Worm (Caenorhabditis elegans) whole organism, late embryonic: ENCODE measurements around the gene K09E2.1.

Source experiments
- C08G9.2 ChIP-seq: sonication (generic microtip); optimal IDR thresholded peaks from 2 replicates; lab custom pipeline; 2016; ENCODE audit warnings: mild to moderate bottlenecking, missing genetic modification characterization, moderate library complexity, missing compliant biosample characterization
- C38D4.7 ChIP-seq: fragments of 200-800 bp; sonication (Bioruptor generic); optimal IDR thresholded peaks from 2 replicates; lab custom pipeline; 2018; ENCODE audit warnings: mild to moderate bottlenecking, missing genetic modification characterization, moderate library complexity, missing compliant biosample characterization
- F13H6.1 ChIP-seq: sonication (generic microtip); optimal IDR thresholded peaks from 2 replicates; lab custom pipeline; 2016; ENCODE audit warnings: missing genetic modification characterization, missing compliant biosample characterization
- K09A11.1 ChIP-seq: sonication (generic microtip); optimal IDR thresholded peaks from 2 replicates; lab custom pipeline; 2017; ENCODE audit warnings: antibody characterized with exemption, mild to moderate bottlenecking, missing genetic modification characterization, missing compliant biosample characterization; ENCODE audit not compliant: insufficient read depth
- T23F11.4 ChIP-seq: fragments of 200-800 bp; sonication (Bioruptor generic); optimal IDR thresholded peaks from 2 replicates; lab custom pipeline; 2018; ENCODE audit warnings: mild to moderate bottlenecking, missing genetic modification characterization, missing compliant biosample characterization
- Y22D7AL.16 ChIP-seq: sonication (generic microtip); optimal IDR thresholded peaks from 2 replicates; lab custom pipeline; 2016; ENCODE audit warnings: missing genetic modification characterization, missing compliant biosample characterization
- ahr-1 ChIP-seq: sonication (generic microtip); optimal IDR thresholded peaks from 2 replicates; lab custom pipeline; 2016; ENCODE audit warnings: missing genetic modification characterization, missing compliant biosample characterization
- ama-1 ChIP-seq: fragments of 150-350 bp; optimal IDR thresholded peaks from 2 replicates; lab custom pipeline; 2014
- ceh-14 ChIP-seq: sonication (generic microtip); optimal IDR thresholded peaks from 2 replicates; lab custom pipeline; 2016; ENCODE audit warnings: missing genotype, missing genetic modification characterization, missing compliant biosample characterization
- ceh-19 ChIP-seq: fragments of 200-800 bp; sonication (Bioruptor generic); optimal IDR thresholded peaks from 2 replicates; lab custom pipeline; 2018; ENCODE audit warnings: mild to moderate bottlenecking, missing genetic modification characterization, missing compliant biosample characterization
- ceh-22 ChIP-seq: sonication (generic microtip); optimal IDR thresholded peaks from 2 replicates; lab custom pipeline; 2017; ENCODE audit warnings: missing biosample characterization, missing genetic modification characterization
- ceh-24 ChIP-seq: sonication (generic microtip); optimal IDR thresholded peaks from 2 replicates; lab custom pipeline; 2016; ENCODE audit warnings: mild to moderate bottlenecking, missing genetic modification characterization, missing compliant biosample characterization
- ceh-31 ChIP-seq: sonication (generic microtip); optimal IDR thresholded peaks from 2 replicates; lab custom pipeline; 2016; ENCODE audit warnings: missing genetic modification characterization, missing compliant biosample characterization
- ceh-34 ChIP-seq: sonication (generic microtip); optimal IDR thresholded peaks from 2 replicates; lab custom pipeline; 2016; ENCODE audit warnings: mild to moderate bottlenecking, missing genetic modification characterization, missing compliant biosample characterization
- ceh-9 ChIP-seq: sonication (generic microtip); optimal IDR thresholded peaks from 2 replicates; lab custom pipeline; 2016; ENCODE audit warnings: mild to moderate bottlenecking, missing genetic modification characterization, inconsistent platforms, missing compliant biosample characterization
- elt-2 ChIP-seq: sonication (generic microtip); optimal IDR thresholded peaks from 2 replicates; lab custom pipeline; 2016; ENCODE audit warnings: missing genetic modification reagents, missing genetic modification characterization, missing compliant biosample characterization
- ets-4 ChIP-seq: sonication (generic microtip); optimal IDR thresholded peaks from 2 replicates; lab custom pipeline; 2016; ENCODE audit warnings: missing genetic modification characterization, missing compliant biosample characterization
- fax-1 ChIP-seq: sonication (generic microtip); optimal IDR thresholded peaks from 2 replicates; lab custom pipeline; 2016; ENCODE audit warnings: missing genotype, missing genetic modification characterization, missing compliant biosample characterization
- hlh-13 ChIP-seq: fragments of 200-800 bp; sonication (Bioruptor generic); optimal IDR thresholded peaks from 2 replicates; lab custom pipeline; 2018; ENCODE audit warnings: mild to moderate bottlenecking, missing genetic modification characterization, missing compliant biosample characterization
- hlh-15 ChIP-seq: sonication (generic microtip); optimal IDR thresholded peaks from 2 replicates; lab custom pipeline; 2016; ENCODE audit warnings: missing genetic modification characterization, missing compliant biosample characterization
- hlh-6 ChIP-seq: sonication (generic microtip); optimal IDR thresholded peaks from 2 replicates; lab custom pipeline; 2016; ENCODE audit warnings: missing genotype, missing genetic modification characterization, missing compliant biosample characterization
- hlh-8 ChIP-seq: sonication (generic microtip); optimal IDR thresholded peaks from 2 replicates; lab custom pipeline; 2016; ENCODE audit warnings: missing genotype, missing genetic modification characterization, missing compliant biosample characterization
- mec-3 ChIP-seq: sonication (generic microtip); optimal IDR thresholded peaks from 2 replicates; lab custom pipeline; 2016; ENCODE audit warnings: borderline replicate concordance, missing genetic modification characterization, missing compliant biosample characterization
- nfya-1 ChIP-seq: sonication (generic microtip); optimal IDR thresholded peaks from 2 replicates; lab custom pipeline; 2017; ENCODE audit warnings: missing genetic modification characterization, mild to moderate bottlenecking, missing compliant biosample characterization, antibody characterized with exemption, moderate library complexity
- nhr-232 ChIP-seq: sonication (generic microtip); optimal IDR thresholded peaks from 2 replicates; lab custom pipeline; 2016; ENCODE audit warnings: missing genetic modification characterization, missing compliant biosample characterization
- npax-4 ChIP-seq: sonication (generic microtip); optimal IDR thresholded peaks from 2 replicates; lab custom pipeline; 2016; ENCODE audit warnings: missing genetic modification characterization, missing compliant biosample characterization
- pag-3 ChIP-seq: sonication (generic microtip); optimal IDR thresholded peaks from 2 replicates; lab custom pipeline; 2016; ENCODE audit warnings: missing compliant biosample characterization, missing genetic modification characterization, borderline replicate concordance
- pax-1 ChIP-seq: fragments of 150-350 bp; optimal IDR thresholded peaks from 2 replicates; lab custom pipeline; 2014; ENCODE audit warnings: missing biosample characterization, missing genetic modification characterization
- pha-2 ChIP-seq: sonication (generic microtip); optimal IDR thresholded peaks from 2 replicates; lab custom pipeline; 2017; ENCODE audit warnings: mild to moderate bottlenecking, missing genetic modification characterization, missing compliant biosample characterization
- ref-2 ChIP-seq: sonication (generic microtip); optimal IDR thresholded peaks from 2 replicates; lab custom pipeline; 2016; ENCODE audit warnings: missing genetic modification characterization, missing compliant biosample characterization
- rnt-1 ChIP-seq: sonication (generic microtip); optimal IDR thresholded peaks from 2 replicates; lab custom pipeline; 2016; ENCODE audit warnings: missing genetic modification characterization, missing compliant biosample characterization
- sdc-2 ChIP-seq: sonication (generic microtip); optimal IDR thresholded peaks from 2 replicates; lab custom pipeline; 2016; ENCODE audit warnings: missing genotype, missing genetic modification characterization, missing compliant biosample characterization
- sox-2 ChIP-seq: fragments of 200-800 bp; sonication (Bioruptor generic); IDR thresholded peaks from 2 replicates; pipeline ENCODE4 v1.3.6; 2022; ENCODE audit warnings: missing genetic modification reagents, missing genetic modification characterization, missing compliant biosample characterization
- tbx-2 ChIP-seq: sonication (generic microtip); optimal IDR thresholded peaks from 2 replicates; lab custom pipeline; 2016; ENCODE audit warnings: missing genetic modification characterization, missing compliant biosample characterization
- unc-3 ChIP-seq, 2 experiments: fragments of 200-800 bp in 1 of 2; sonication (Bioruptor generic) in 1 of 2; sonication (generic microtip) in 1 of 2; conservative IDR thresholded peaks in 1 of 2; optimal IDR thresholded peaks in 1 of 2; 2 replicates each; pipeline versions ENCODE4 v1.3.6 to Lab custom; 2016 to 2022; ENCODE audit warnings: missing compliant biosample characterization in 2 of 2, missing genetic modification characterization in 2 of 2, missing genetic modification reagents in 1 of 2
- unc-55 ChIP-seq: sonication (generic microtip); optimal IDR thresholded peaks from 2 replicates; lab custom pipeline; 2017; ENCODE audit warnings: missing biosample characterization, missing genetic modification reagents, missing genetic modification characterization
- unc-86 ChIP-seq: sonication (generic microtip); optimal IDR thresholded peaks from 2 replicates; lab custom pipeline; 2016; ENCODE audit warnings: missing genetic modification characterization, missing compliant biosample characterization
- zip-5 ChIP-seq: sonication (generic microtip); optimal IDR thresholded peaks from 2 replicates; lab custom pipeline; 2016; ENCODE audit warnings: missing genetic modification characterization, missing compliant biosample characterization

The K09E2.1 gene

DNA sequence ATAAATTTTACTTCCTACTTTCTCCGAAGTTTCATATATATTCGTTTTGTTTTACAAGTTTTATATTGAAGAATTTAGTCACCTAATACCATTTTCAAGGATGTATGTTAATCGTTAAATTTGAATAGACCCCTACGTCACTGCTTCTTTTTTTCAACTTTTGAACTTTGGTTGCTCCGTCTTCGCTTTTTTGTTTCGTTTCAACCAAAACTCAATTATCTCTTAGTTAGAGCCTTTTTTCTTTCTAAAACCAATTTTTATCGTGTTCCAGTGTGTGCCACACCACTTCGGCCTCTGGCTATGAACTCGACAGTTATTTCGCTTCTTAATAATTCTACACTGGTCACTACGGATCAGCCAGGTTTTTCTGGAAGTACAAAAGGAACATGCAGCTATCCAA, 15.8 kb downstream of the K09E2.1 start, which contains the start of gene frpr-8:
frpr-8 (plus strand) TSS at position 301 of the 400 bp plus-strand sequence.
- TF ChIP-seq ets-4 (no peak), T23F11.4 (GFP tag; lab: Kevin White, UChicago) (no peak)

DNA sequence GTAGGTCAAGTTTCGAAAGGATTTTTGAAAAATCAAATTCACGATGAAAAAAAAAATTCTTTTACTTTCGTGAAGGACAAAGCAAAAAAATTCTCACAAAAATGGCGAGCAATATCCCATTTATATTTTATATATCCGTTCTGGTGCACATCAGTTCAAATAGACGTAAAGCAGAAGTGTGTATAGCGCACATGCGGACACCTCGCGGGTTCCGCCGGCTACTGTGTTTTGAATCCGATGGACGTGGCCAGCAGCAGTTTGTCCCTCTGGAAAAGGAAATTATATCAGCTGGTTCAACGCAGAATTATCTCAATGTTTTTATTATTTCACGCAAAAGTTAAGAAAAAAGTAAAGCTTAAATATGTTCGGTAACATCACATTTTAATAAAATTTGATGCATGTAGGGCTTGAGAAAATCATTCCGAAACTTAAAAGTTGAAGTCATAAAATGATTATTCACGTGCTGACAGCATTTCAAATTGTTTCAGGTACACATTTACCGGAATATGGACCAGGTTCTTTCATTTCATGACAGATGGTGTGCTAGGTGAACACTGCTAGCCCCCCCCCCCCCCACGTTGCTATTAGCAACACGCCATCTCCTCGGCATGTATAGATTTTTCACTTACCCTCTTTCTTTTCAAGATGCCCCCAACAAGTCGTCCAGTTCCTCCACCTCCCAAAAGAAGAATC, 22.1 kb downstream of the K09E2.1 start, which contains the start of gene jbts-14:
jbts-14 (plus strand) TSS at position 643 of the 693 bp plus-strand sequence.
- TF ChIP-seq hlh-15: no peak
- TF ChIP-seq npax-4 (tag; lab: Kevin White, UChicago): no peak
- TF ChIP-seq nhr-232 (tag; lab: Kevin White, UChicago): no peak
- TF ChIP-seq ceh-31 (tag; lab: Kevin White, UChicago): no peak
- TF ChIP-seq zip-5 (tag; lab: Kevin White, UChicago): no peak
- TF ChIP-seq F13H6.1 (tag; lab: Kevin White, UChicago): no peak
- no peak for TF ChIP-seq hlh-8
- TF ChIP-seq ahr-1 (tag; lab: Kevin White, UChicago): no peak
- no peak for TF ChIP-seq hlh-13 (GFP tag; lab: Kevin White, UChicago)
- no peak for TF ChIP-seq ceh-14 (tag; lab: Kevin White, UChicago)
- TF ChIP-seq ceh-9 (tag; lab: Kevin White, UChicago): no peak
- TF ChIP-seq C08G9.2: no peak
- TF ChIP-seq ceh-34: no peak
- TF ChIP-seq ceh-22 (tag; lab: Kevin White, UChicago): no peak
- no peak for TF ChIP-seq elt-2 (tag; lab: Kevin White, UChicago)
- no peak for TF ChIP-seq pax-1

DNA sequence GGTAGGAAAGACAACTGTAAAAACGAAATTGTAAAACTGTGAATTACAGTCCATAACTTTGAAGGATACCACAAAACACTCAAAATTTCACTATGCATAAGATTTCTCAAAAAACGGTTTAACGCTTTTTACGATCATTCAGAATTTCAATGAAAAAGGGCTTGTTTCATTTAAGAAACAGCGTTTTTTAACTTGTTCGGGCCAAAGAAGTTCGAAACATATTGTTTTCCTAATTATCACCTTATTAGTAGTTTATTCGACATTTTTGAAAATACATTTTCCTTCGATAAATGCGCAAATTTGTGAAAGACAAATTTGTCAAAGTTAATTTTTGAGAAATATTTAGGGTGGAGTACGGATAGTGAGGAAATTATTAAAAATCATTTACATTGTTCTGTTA, 23.1 kb downstream of the K09E2.1 start:
- TF ChIP-seq ceh-24 (tag; lab: Kevin White, UChicago) (no peak), unc-55 (GFP tag; lab: Kevin White, UChicago) (no peak), tbx-2 (tag; lab: Kevin White, UChicago) (no peak), rnt-1 (tag; lab: Kevin White, UChicago) (no peak), hlh-15 (no peak), sdc-2 (no peak)

DNA sequence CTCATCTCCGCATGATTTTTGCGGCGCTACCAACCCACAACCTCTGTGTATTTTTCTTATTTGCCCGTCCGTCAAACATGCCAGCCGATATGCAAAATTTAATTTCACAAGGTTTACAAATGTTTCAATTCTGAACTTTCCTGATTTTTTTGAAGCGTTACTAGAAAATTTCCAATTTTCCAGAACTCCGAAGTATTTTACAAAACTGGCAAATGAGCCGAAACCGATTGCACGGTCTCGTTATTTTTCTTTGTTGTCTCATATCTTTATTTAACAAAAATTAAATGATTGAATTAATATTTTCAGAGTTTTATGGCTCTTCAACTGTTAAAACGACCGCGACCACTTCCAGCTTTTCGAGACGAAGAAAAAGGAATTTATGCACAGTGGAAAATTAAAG, 26.4 kb downstream of the K09E2.1 start, which contains the start of gene F53A9.3:
F53A9.3 (plus strand) TSS at position 301 of the 400 bp plus-strand sequence.
- no peak for TF ChIP-seq npax-4 (tag; lab: Kevin White, UChicago)
- TF ChIP-seq mec-3 (tag; lab: Kevin White, UChicago): no peak
- no peak for TF ChIP-seq tbx-2 (tag; lab: Kevin White, UChicago)
- no peak for TF ChIP-seq nhr-232 (tag; lab: Kevin White, UChicago)
- TF ChIP-seq unc-3 (GFP tag; conservative IDR thresholded peaks at IDR 0.05; lab: Robert Waterston, UW): no peak
- no peak for TF ChIP-seq unc-3 (tag; optimal IDR thresholded peaks at IDR 0.05; lab: Kevin White, UChicago)
- no peak for TF ChIP-seq ceh-22 (tag; lab: Kevin White, UChicago)
- no peak for TF ChIP-seq ama-1
- TF ChIP-seq hlh-6: no peak

DNA sequence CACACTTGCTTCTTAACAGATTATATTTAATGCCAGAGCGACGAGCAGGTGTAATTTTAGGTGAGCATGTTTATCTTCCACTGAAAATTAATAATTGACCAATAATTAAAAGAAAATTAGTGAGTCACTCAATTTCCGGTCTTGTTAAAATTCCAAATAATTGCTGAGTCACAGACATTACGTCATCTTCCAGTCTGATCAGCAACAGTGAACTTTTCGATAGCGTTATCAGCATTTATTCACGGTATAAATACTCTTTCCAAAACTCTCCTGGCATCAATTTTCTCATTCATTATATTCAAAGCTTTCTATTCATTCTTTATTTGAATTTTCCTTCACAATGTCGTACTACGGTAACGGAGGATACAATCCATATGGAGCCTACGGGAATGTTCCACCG, 27.7 kb downstream of the K09E2.1 start, which contains the start of gene kreg-1:
kreg-1 (plus strand) TSS at position 341 of the 400 bp plus-strand sequence.
- no peak for TF ChIP-seq C38D4.7 (GFP tag; lab: Kevin White, UChicago)
- no peak for TF ChIP-seq T23F11.4 (GFP tag; lab: Kevin White, UChicago)
- TF ChIP-seq hlh-6: no peak
- TF ChIP-seq nfya-1 (tag; lab: Kevin White, UChicago): no peak
- TF ChIP-seq ama-1: no peak
- TF ChIP-seq fax-1: no peak
- no peak for TF ChIP-seq pag-3 (tag; lab: Kevin White, UChicago)
- no peak for TF ChIP-seq pha-2 (tag; lab: Kevin White, UChicago)
- TF ChIP-seq hlh-13 (GFP tag; lab: Kevin White, UChicago): no peak
- no peak for TF ChIP-seq ahr-1 (tag; lab: Kevin White, UChicago)
- no peak for TF ChIP-seq ceh-9 (tag; lab: Kevin White, UChicago)
- no peak for TF ChIP-seq unc-86 (tag; lab: Kevin White, UChicago)
- TF ChIP-seq sox-2 (GFP tag; lab: Robert Waterston, UW): no peak
- TF ChIP-seq K09A11.1 (tag; lab: Kevin White, UChicago): no peak
- TF ChIP-seq ceh-22 (tag; lab: Kevin White, UChicago): no peak
- TF ChIP-seq ceh-19 (GFP tag; lab: Kevin White, UChicago): no peak
- TF ChIP-seq Y22D7AL.16 (tag; lab: Kevin White, UChicago): no peak
- TF ChIP-seq ref-2 (tag; lab: Kevin White, UChicago): no peak
- TF ChIP-seq C08G9.2: no peak
- TF ChIP-seq nhr-232 (tag; lab: Kevin White, UChicago): no peak
- TF ChIP-seq, all 69 proteins: peak for 0
